Worm (Caenorhabditis elegans) whole organism, late embryonic: Measurements from ENCODE around the gene aat-2.

ENCODE experiments used
- ceh-31 ChIP-seq: sonication (generic microtip); optimal IDR thresholded peaks from 2 replicates; lab custom pipeline; 2016; ENCODE audit warnings: missing genetic modification characterization, missing compliant biosample characterization
- ceh-45 ChIP-seq: fragments of 200-800 bp; sonication (Bioruptor generic); IDR thresholded peaks from 2 replicates; pipeline ENCODE4 v1.3.6; 2022; ENCODE audit warnings: missing genetic modification reagents, missing genetic modification characterization, missing compliant biosample characterization
- hlh-15 ChIP-seq: sonication (generic microtip); optimal IDR thresholded peaks from 2 replicates; lab custom pipeline; 2016; ENCODE audit warnings: missing genetic modification characterization, missing compliant biosample characterization

The aat-2 gene

ce11 chrV:9197121-9197520 is 49.0 kb downstream of the aat-2 start, which contains the start of gene C24B5.4:
Gene C24B5.4, minus strand, starts transcription at chrV:9197326.
- TF ChIP-seq ceh-45 (GFP tag; lab: Robert Waterston, UW) = no peak
- TF ChIP-seq ceh-31 (tag; lab: Kevin White, UChicago) = no peak
- no peak for TF ChIP-seq hlh-15 (tag; lab: Kevin White, UChicago)
